Fruit fly (Drosophila melanogaster): ENCODE results near the gene Tango6.
A peak's percentile ranks its signal among the peaks of the same experiment; 100 is the strongest.

- TF ChIP-seq CG7963 (GFP tag; IDR thresholded peaks at IDR 0.05; ENCODE audit: partially characterized antibody) (no peak), CG10654 (GFP tag; optimal IDR thresholded peaks at IDR 0.05) (no peak), MESR4 (GFP tag; optimal IDR thresholded peaks at IDR 0.05) (no peak), p53 (GFP tag; optimal IDR thresholded peaks at IDR 0.05) (no peak), lmd (GFP tag; IDR thresholded peaks at IDR 0.05) (no peak), Kr (GFP tag; optimal IDR thresholded peaks at IDR 0.05) (peak; percentile 91), ab (GFP tag; optimal IDR thresholded peaks at IDR 0.05) (peak; percentile 23), hb (GFP tag; IDR thresholded peaks at IDR 0.05; ENCODE audit: partially characterized antibody) (no peak), Dbx (GFP tag; IDR thresholded peaks at IDR 0.05) (no peak), CG2678 (tag; optimal IDR thresholded peaks at IDR 0.05) (no peak), CG31388 (GFP tag; optimal IDR thresholded peaks at IDR 0.05) (no peak), CG13624 (GFP tag; optimal IDR thresholded peaks at IDR 0.05) (no peak), Gug (GFP tag; IDR thresholded peaks at IDR 0.05) (no peak)
Observed at dm6 chr2L:18944175-18945012, 24.4 kb upstream of the Tango6 start.
